Fruit fly (Drosophila melanogaster): Measurements from ENCODE around the gene TBC1D23.

The TBC1D23 gene

dm6 chr2L:1094724-1095123 lies 34.4 kb upstream of the TBC1D23 start (continued):
- TF ChIP-seq Xrp1 (GFP tag; IDR thresholded peaks at IDR 0.05) (peak; percentile 47; the same call in 1 of the 2 replicates), scrt (GFP tag; optimal IDR thresholded peaks at IDR 0.05) (peak; percentile 6), sc (optimal IDR thresholded peaks at IDR 0.05) (no peak), sc (GFP tag; optimal IDR thresholded peaks at IDR 0.05) (peak; percentile 50), pum (GFP tag; optimal IDR thresholded peaks at IDR 0.05) (no peak), CG31224 (GFP tag; IDR thresholded peaks at IDR 0.05) (no peak), Sox100B (GFP tag; optimal IDR thresholded peaks at IDR 0.05) (peak; percentile 21), CG6791 (GFP tag; IDR thresholded peaks at IDR 0.05; ENCODE audit: partially characterized antibody) (no peak), cad (GFP tag; optimal IDR thresholded peaks at IDR 0.05) (no peak), insv (GFP tag; optimal IDR thresholded peaks at IDR 0.05) (no peak), fd64A (GFP tag; optimal IDR thresholded peaks at IDR 0.05) (peak; percentile 54), Gug (GFP tag; IDR thresholded peaks at IDR 0.05) (no peak), CG14014 (GFP tag; IDR thresholded peaks at IDR 0.05) (peak; percentile 8; the same call in 1 of the 2 replicates), luna (GFP tag; optimal IDR thresholded peaks at IDR 0.05) (no peak), gt (GFP tag; IDR thresholded peaks at IDR 0.05) (no peak), CG4730 (GFP tag; IDR thresholded peaks at IDR 0.05) (no peak), CG31365 (tag; optimal IDR thresholded peaks at IDR 0.05) (no peak), emc (GFP tag; optimal IDR thresholded peaks at IDR 0.05) (no peak), Fer3 (tag; optimal IDR thresholded peaks at IDR 0.05) (peak; percentile 27), mld (GFP tag; IDR thresholded peaks at IDR 0.05; ENCODE audit: partially characterized antibody) (no peak), tx (GFP tag; optimal IDR thresholded peaks at IDR 0.05) (no peak), ken (GFP tag; IDR thresholded peaks at IDR 0.05) (no peak), HLH3B (GFP tag; IDR thresholded peaks at IDR 0.05) (0 out of 2 replicates have a peak, but pooled peaks have one; percentile 19), Dek (tag; optimal IDR thresholded peaks at IDR 0.05) (no peak), ssp (GFP tag; IDR thresholded peaks at IDR 0.05) (no peak), caup (GFP tag; optimal IDR thresholded peaks at IDR 0.05; ENCODE audit: severe bottlenecking) (peak; percentile 43), Adf1 (GFP tag; IDR thresholded peaks at IDR 0.05) (no peak), rib (GFP tag; IDR thresholded peaks at IDR 0.05) (no peak), vvl (GFP tag; IDR thresholded peaks at IDR 0.05) (peak; percentile 72), CG9215 (GFP tag; IDR thresholded peaks at IDR 0.05) (no peak), CG8478 (optimal IDR thresholded peaks at IDR 0.05) (no peak), CG8944 (GFP tag; optimal IDR thresholded peaks at IDR 0.05) (no peak), dpn (GFP tag; optimal IDR thresholded peaks at IDR 0.05) (no peak), CG10565 (GFP tag; optimal IDR thresholded peaks at IDR 0.05) (no peak), H2.0 (GFP tag; IDR thresholded peaks at IDR 0.05) (no peak), Fer1 (GFP tag; optimal IDR thresholded peaks at IDR 0.05) (peak; percentile 54), CG10543 (GFP tag; optimal IDR thresholded peaks at IDR 0.05) (peak; percentile 74), Xbp1 (GFP tag; optimal IDR thresholded peaks at IDR 0.05) (no peak), kah (GFP tag; optimal IDR thresholded peaks at IDR 0.05) (no peak), CG13775 (GFP tag; optimal IDR thresholded peaks at IDR 0.05) (no peak), lola (GFP tag; optimal IDR thresholded peaks at IDR 0.05) (no peak), CG5245 (GFP tag; optimal IDR thresholded peaks at IDR 0.05) (no peak), CG3281 (GFP tag; optimal IDR thresholded peaks at IDR 0.05) (peak; percentile 43), gce (GFP tag; IDR thresholded peaks at IDR 0.05) (no peak), run (tag; optimal IDR thresholded peaks at IDR 0.05) (no peak), bab2 (GFP tag; optimal IDR thresholded peaks at IDR 0.05) (no peak), br (optimal IDR thresholded peaks at IDR 0.05) (no peak), pb (GFP tag; optimal IDR thresholded peaks at IDR 0.05) (no peak), CG14441 (GFP tag; IDR thresholded peaks at IDR 0.05) (no peak), Bdp1 (GFP tag; optimal IDR thresholded peaks at IDR 0.05) (no peak), CG12219 (GFP tag; optimal IDR thresholded peaks at IDR 0.05) (no peak), CG2129 (GFP tag; IDR thresholded peaks at IDR 0.05; ENCODE audit: partially characterized antibody) (no peak), CG1602 (GFP tag; optimal IDR thresholded peaks at IDR 0.05) (no peak)

All from whole organism, embryonic.